Worm (Caenorhabditis elegans) whole organism, mixed stage, embryonic: ENCODE measurements around the gene gpr-1.

ENCODE experiments used
- M03D4.4 ChIP-seq: sonication (generic microtip); optimal IDR thresholded peaks from 2 replicates; lab custom pipeline; 2017; ENCODE audit warnings: mild to moderate bottlenecking, missing genetic modification characterization, missing compliant biosample characterization
- bed-3 ChIP-seq: fragments of 200-800 bp; sonication (Bioruptor generic); optimal IDR thresholded peaks from 3 replicates; lab custom pipeline; 2018; ENCODE audit warnings: mild to moderate bottlenecking, missing genetic modification characterization, moderate library complexity, missing compliant biosample characterization
- blmp-1 ChIP-seq: fragments of 150-350 bp; optimal IDR thresholded peaks from 2 replicates; lab custom pipeline; 2014; ENCODE audit warnings: missing biosample characterization, missing genetic modification characterization
- ceh-39 ChIP-seq: fragments of 150-350 bp; optimal IDR thresholded peaks from 2 replicates; lab custom pipeline; 2014; ENCODE audit warnings: missing biosample characterization, missing genetic modification characterization
- ceh-43 ChIP-seq: fragments of 200-800 bp; sonication (Bioruptor generic); optimal IDR thresholded peaks from 2 replicates; lab custom pipeline; 2018; ENCODE audit warnings: mild to moderate bottlenecking, missing genetic modification characterization, moderate library complexity, missing compliant biosample characterization
- ceh-83 ChIP-seq: fragments of 200-800 bp; sonication (Bioruptor generic); optimal IDR thresholded peaks from 2 replicates; lab custom pipeline; 2018; ENCODE audit warnings: mild to moderate bottlenecking, missing genetic modification characterization, missing compliant biosample characterization
- ces-1 ChIP-seq: fragments of 150-350 bp; optimal IDR thresholded peaks from 2 replicates; lab custom pipeline; 2014; ENCODE audit warnings: missing biosample characterization, missing genetic modification reagents, missing genetic modification characterization
- cnd-1 ChIP-seq: fragments of 200-800 bp; sonication (Bioruptor generic); optimal IDR thresholded peaks from 2 replicates; lab custom pipeline; 2018; ENCODE audit warnings: mild to moderate bottlenecking, missing genetic modification characterization, missing compliant biosample characterization
- drap-1 ChIP-seq: fragments of 200-800 bp; sonication (Bioruptor generic); optimal IDR thresholded peaks from 3 replicates; lab custom pipeline; 2018; ENCODE audit warnings: mild to moderate bottlenecking, missing genetic modification characterization, missing compliant biosample characterization
- elt-1 ChIP-seq: sonication (generic microtip); optimal IDR thresholded peaks from 2 replicates; lab custom pipeline; 2017; ENCODE audit warnings: missing genetic modification characterization, mild to moderate bottlenecking, missing compliant biosample characterization, antibody characterized with exemption, moderate library complexity, borderline replicate concordance; ENCODE audit not compliant: insufficient read depth
- elt-3 ChIP-seq: fragments of 150-350 bp; optimal IDR thresholded peaks from 2 replicates; lab custom pipeline; 2014; ENCODE audit warnings: missing biosample characterization, missing genetic modification characterization
- flh-1 ChIP-seq: fragments of 200-800 bp; sonication (Bioruptor generic); optimal IDR thresholded peaks from 2 replicates; lab custom pipeline; 2018; ENCODE audit warnings: mild to moderate bottlenecking, missing genetic modification characterization, moderate library complexity, missing compliant biosample characterization
- ham-2 ChIP-seq: fragments of 200-800 bp; sonication (Bioruptor generic); optimal IDR thresholded peaks from 2 replicates; lab custom pipeline; 2018; ENCODE audit warnings: mild to moderate bottlenecking, missing genetic modification characterization, missing compliant biosample characterization
- hlh-1 ChIP-seq: fragments of 150-350 bp; optimal IDR thresholded peaks from 2 replicates; lab custom pipeline; 2014; ENCODE audit warnings: missing biosample characterization, missing genetic modification reagents, missing genetic modification characterization
- lin-13 ChIP-seq: fragments of 150-350 bp; optimal IDR thresholded peaks from 2 replicates; lab custom pipeline; 2014; ENCODE audit warnings: missing biosample characterization, missing genetic modification characterization
- lin-32 ChIP-seq: fragments of 200-800 bp; sonication (Bioruptor generic); optimal IDR thresholded peaks from 2 replicates; lab custom pipeline; 2018; ENCODE audit warnings: mild to moderate bottlenecking, missing genetic modification characterization, missing compliant biosample characterization
- lsy-2 ChIP-seq: fragments of 150-350 bp; optimal IDR thresholded peaks from 2 replicates; lab custom pipeline; 2014; ENCODE audit warnings: missing biosample characterization, missing genetic modification characterization
- mab-5 ChIP-seq: fragments of 150-350 bp; optimal IDR thresholded peaks from 2 replicates; lab custom pipeline; 2014; ENCODE audit warnings: missing biosample characterization, missing genetic modification characterization
- mep-1 ChIP-seq: fragments of 150-350 bp; optimal IDR thresholded peaks from 2 replicates; lab custom pipeline; 2017; ENCODE audit warnings: missing biosample characterization, missing genetic modification reagents, missing genetic modification characterization, inconsistent platforms
- mls-2 ChIP-seq: sonication (generic microtip); optimal IDR thresholded peaks from 2 replicates; lab custom pipeline; 2016; ENCODE audit warnings: mild to moderate bottlenecking, missing genetic modification characterization, moderate library complexity, missing compliant biosample characterization
- nhr-12 ChIP-seq: fragments of 150-350 bp; optimal IDR thresholded peaks from 2 replicates; lab custom pipeline; 2014; ENCODE audit warnings: missing biosample characterization, missing genetic modification characterization
- nhr-2 ChIP-seq: fragments of 150-350 bp; optimal IDR thresholded peaks from 2 replicates; lab custom pipeline; 2014; ENCODE audit warnings: missing biosample characterization, missing genetic modification characterization
- nhr-237 ChIP-seq: fragments of 150-350 bp; optimal IDR thresholded peaks from 2 replicates; lab custom pipeline; 2014; ENCODE audit warnings: missing biosample characterization, missing genetic modification characterization
- nhr-28 ChIP-seq: fragments of 150-350 bp; optimal IDR thresholded peaks from 2 replicates; lab custom pipeline; 2014; ENCODE audit warnings: missing biosample characterization, missing genetic modification characterization
- nhr-76 ChIP-seq: sonication (generic microtip); optimal IDR thresholded peaks from 2 replicates; lab custom pipeline; 2017; ENCODE audit warnings: missing biosample characterization, missing genetic modification characterization
- pha-4 ChIP-seq: fragments of 150-350 bp; optimal IDR thresholded peaks from 2 replicates; lab custom pipeline; 2018; ENCODE audit warnings: missing biosample characterization, missing genetic modification reagents, missing genetic modification characterization
- sem-2 ChIP-seq: fragments of 200-800 bp; sonication (Bioruptor generic); optimal IDR thresholded peaks from 2 replicates; lab custom pipeline; 2018; ENCODE audit warnings: mild to moderate bottlenecking, missing genetic modification characterization, missing compliant biosample characterization
- snpc-4 ChIP-seq: fragments of 150-350 bp; optimal IDR thresholded peaks from 2 replicates; lab custom pipeline; 2014; ENCODE audit warnings: missing biosample characterization, missing genetic modification characterization
- sptf-1 ChIP-seq: sonication (generic microtip); optimal IDR thresholded peaks from 2 replicates; lab custom pipeline; 2017; ENCODE audit warnings: mild to moderate bottlenecking, missing genetic modification characterization, moderate library complexity, missing compliant biosample characterization
- tbx-8 ChIP-seq: fragments of 200-800 bp; sonication (Bioruptor generic); optimal IDR thresholded peaks from 2 replicates; lab custom pipeline; 2018; ENCODE audit warnings: mild to moderate bottlenecking, missing genetic modification characterization, moderate library complexity, missing compliant biosample characterization
- unc-120 ChIP-seq: sonication (generic microtip); optimal IDR thresholded peaks from 2 replicates; lab custom pipeline; 2017; ENCODE audit warnings: missing genetic modification characterization, missing compliant biosample characterization; ENCODE audit not compliant: poor library complexity, severe bottlenecking
- unc-39 ChIP-seq: fragments of 150-350 bp; optimal IDR thresholded peaks from 2 replicates; lab custom pipeline; 2014; ENCODE audit warnings: missing biosample characterization, missing genetic modification characterization
- unc-62 ChIP-seq: fragments of 150-350 bp; optimal IDR thresholded peaks from 2 replicates; lab custom pipeline; 2014; ENCODE audit warnings: missing biosample characterization, missing genetic modification reagents, missing genetic modification characterization
- zip-8 ChIP-seq: fragments of 150-350 bp; optimal IDR thresholded peaks from 2 replicates; lab custom pipeline; 2014; ENCODE audit warnings: missing biosample characterization, missing genetic modification characterization
- ztf-11 ChIP-seq: fragments of 150-350 bp; optimal IDR thresholded peaks from 2 replicates; lab custom pipeline; 2014; ENCODE audit warnings: missing biosample characterization, missing genetic modification characterization

gpr-1 gene

ce11 chrIII:8658367-8658761, 29.6 kb downstream of the gpr-1 start:
- TF ChIP-seq flh-1 (GFP tag; lab: Kevin White, UChicago) (no peak), nhr-28 (tag; lab: Kevin White, UChicago) (no peak), unc-120 (tag; lab: Kevin White, UChicago) (peak; percentile 59), ceh-39 (tag; lab: Kevin White, UChicago) (no peak), elt-3 (tag; lab: Kevin White, UChicago) (peak; percentile 21), snpc-4 (no peak), drap-1 (GFP tag; lab: Kevin White, UChicago) (no peak), mls-2 (tag; lab: Kevin White, UChicago) (no peak), nhr-2 (tag; lab: Kevin White, UChicago) (no peak), ztf-11 (no peak), ceh-43 (GFP tag; lab: Kevin White, UChicago) (no peak), nhr-12 (tag; lab: Kevin White, UChicago) (no peak), elt-1 (tag; lab: Kevin White, UChicago) (no peak), pha-4 (tag; lab: Kevin White, UChicago) (no peak), unc-39 (tag; lab: Kevin White, UChicago) (no peak), sptf-1 (no peak), hlh-1 (tag; lab: Kevin White, UChicago) (peak; percentile 38), nhr-237 (peak; percentile 43), ham-2 (GFP tag; lab: Kevin White, UChicago) (no peak), zip-8 (tag; lab: Kevin White, UChicago) (no peak), nhr-76 (tag; lab: Kevin White, UChicago) (no peak), cnd-1 (tag; lab: Kevin White, UChicago) (no peak), tbx-8 (GFP tag; lab: Kevin White, UChicago) (no peak), lsy-2 (tag; lab: Kevin White, UChicago) (no peak), ceh-83 (GFP tag; lab: Kevin White, UChicago) (no peak), mep-1 (tag; lab: Kevin White, UChicago) (peak; percentile 46), mab-5 (tag; lab: Kevin White, UChicago) (no peak), ces-1 (peak; percentile 48), lin-32 (GFP tag; lab: Kevin White, UChicago) (no peak), blmp-1 (tag; lab: Kevin White, UChicago) (no peak), unc-62 (GFP tag; lab: Kevin White, UChicago) (peak; percentile 97), sem-2 (GFP tag; lab: Kevin White, UChicago) (no peak), M03D4.4 (tag; lab: Kevin White, UChicago) (no peak), lin-13 (tag; lab: Kevin White, UChicago) (no peak), bed-3 (no peak)

ce11 chrIII:8663143-8663542, 34.4 kb downstream of the gpr-1 start:
- TF ChIP-seq pha-4 (tag; lab: Kevin White, UChicago) (no peak), elt-1 (tag; lab: Kevin White, UChicago) (no peak), snpc-4 (no peak), blmp-1 (tag; lab: Kevin White, UChicago) (no peak), unc-39 (tag; lab: Kevin White, UChicago) (no peak), M03D4.4 (tag; lab: Kevin White, UChicago) (no peak), nhr-76 (tag; lab: Kevin White, UChicago) (no peak), nhr-237 (no peak), bed-3 (no peak), lsy-2 (tag; lab: Kevin White, UChicago) (no peak), cnd-1 (tag; lab: Kevin White, UChicago) (no peak), flh-1 (GFP tag; lab: Kevin White, UChicago) (no peak), nhr-28 (tag; lab: Kevin White, UChicago) (no peak)
- TF ChIP-seq, all 35 proteins: peak for 0

- TF ChIP-seq ztf-11 (no peak), sem-2 (GFP tag; lab: Kevin White, UChicago) (no peak), M03D4.4 (tag; lab: Kevin White, UChicago) (no peak), zip-8 (tag; lab: Kevin White, UChicago) (no peak), mep-1 (tag; lab: Kevin White, UChicago) (no peak), snpc-4 (no peak), ceh-43 (GFP tag; lab: Kevin White, UChicago) (no peak), bed-3 (no peak), unc-120 (tag; lab: Kevin White, UChicago) (no peak), flh-1 (GFP tag; lab: Kevin White, UChicago) (no peak), elt-1 (tag; lab: Kevin White, UChicago) (no peak), sptf-1 (no peak), nhr-12 (tag; lab: Kevin White, UChicago) (no peak)
Observed at ce11 chrIII:8664897-8665388, 36.2 kb downstream of the gpr-1 start, which contains the start of gene F22B7.1. F22B7.1 (plus strand) TSS chrIII:8665338.
